Fruit fly (Drosophila melanogaster): ENCODE data around the gene CG42553.

dm6 chr3L:823597-823996 lies 10.3 kb upstream of the CG42553 start:
- TF ChIP-seq CTCF (optimal IDR thresholded peaks at IDR 0.05) (no peak), CG8478 (optimal IDR thresholded peaks at IDR 0.05) (no peak)
